Worm (Caenorhabditis elegans) whole organism, early embryonic: ENCODE measurements around the gene col-38.

Source experiments
- B0310.2 ChIP-seq: sonication (generic microtip); optimal IDR thresholded peaks from 2 replicates; lab custom pipeline; 2016; ENCODE audit warnings: mild to moderate bottlenecking, missing genetic modification characterization, missing compliant biosample characterization
- F13C5.2 ChIP-seq: sonication (generic microtip); optimal IDR thresholded peaks from 2 replicates; lab custom pipeline; 2017; ENCODE audit warnings: mild to moderate bottlenecking, missing genetic modification characterization, inconsistent platforms, missing compliant biosample characterization
- aly-1 ChIP-seq: sonication (generic microtip); optimal IDR thresholded peaks from 2 replicates; lab custom pipeline; 2016; ENCODE audit warnings: missing genetic modification characterization, missing compliant biosample characterization
- ama-1 ChIP-seq: fragments of 150-350 bp; optimal IDR thresholded peaks from 2 replicates; lab custom pipeline; 2014
- ceh-13 ChIP-seq: fragments of 200-800 bp; sonication (Bioruptor generic); optimal IDR thresholded peaks from 2 replicates; lab custom pipeline; 2018; ENCODE audit warnings: mild to moderate bottlenecking, missing genetic modification characterization, missing compliant biosample characterization
- ceh-36 ChIP-seq: sonication (generic microtip); optimal IDR thresholded peaks from 2 replicates; lab custom pipeline; 2016; ENCODE audit warnings: missing genetic modification characterization, inconsistent platforms, missing compliant biosample characterization
- ets-7 ChIP-seq: sonication (generic microtip); optimal IDR thresholded peaks from 2 replicates; lab custom pipeline; 2016; ENCODE audit warnings: missing genotype, missing genetic modification characterization, missing compliant biosample characterization
- flt-1 ChIP-seq: fragments of 200-800 bp; sonication (Bioruptor generic); IDR thresholded peaks from 2 replicates; pipeline ENCODE4 v1.3.6; 2022; ENCODE audit warnings: missing genetic modification characterization, missing compliant biosample characterization
- hmbx-1 ChIP-seq: sonication (generic microtip); optimal IDR thresholded peaks from 2 replicates; lab custom pipeline; 2016; ENCODE audit warnings: mild to moderate bottlenecking, missing genetic modification characterization, missing compliant biosample characterization
- hmg-4 ChIP-seq: fragments of 200-800 bp; sonication (Bioruptor generic); optimal IDR thresholded peaks from 2 replicates; lab custom pipeline; 2018; ENCODE audit warnings: mild to moderate bottlenecking, missing genetic modification characterization, missing compliant biosample characterization
- hnd-1 ChIP-seq: sonication (generic microtip); optimal IDR thresholded peaks from 2 replicates; lab custom pipeline; 2016; ENCODE audit warnings: missing genetic modification characterization, missing compliant biosample characterization
- pes-1 ChIP-seq: fragments of 200-800 bp; sonication (Bioruptor generic); IDR thresholded peaks from 2 replicates; pipeline ENCODE4 v1.3.6; 2022; ENCODE audit warnings: missing genetic modification reagents, missing genetic modification characterization, missing compliant biosample characterization
- scrt-1 ChIP-seq: fragments of 200-800 bp; sonication (Bioruptor generic); IDR thresholded peaks from 2 replicates; pipeline ENCODE4 v1.3.6; 2022; ENCODE audit warnings: missing genetic modification characterization, missing compliant biosample characterization
- sea-1 ChIP-seq: fragments of 200-800 bp; sonication (Bioruptor generic); conservative IDR thresholded peaks from 2 replicates; pipeline ENCODE4 v1.3.6; 2022; ENCODE audit warnings: missing genetic modification characterization, missing compliant biosample characterization
- tbx-11 ChIP-seq: fragments of 200-800 bp; sonication (Bioruptor generic); IDR thresholded peaks from 2 replicates; pipeline ENCODE4 v1.3.6; 2022; ENCODE audit warnings: missing genetic modification characterization, missing compliant biosample characterization
- tbx-37 ChIP-seq: fragments of 200-800 bp; sonication (Bioruptor generic); conservative IDR thresholded peaks from 2 replicates; pipeline ENCODE4 v1.3.6; 2022; ENCODE audit warnings: missing genetic modification reagents, missing genetic modification characterization, missing compliant biosample characterization
- tra-4 ChIP-seq: sonication (generic microtip); optimal IDR thresholded peaks from 2 replicates; lab custom pipeline; 2017; ENCODE audit warnings: missing genetic modification characterization, missing compliant biosample characterization

Gene col-38

ce11 chrII:8575184-8575583 is 6.3 kb upstream of the col-38 start, which contains the start of gene puf-5:
Gene puf-5, plus strand, starts transcription at chrII:8575541.
- TF ChIP-seq ets-7: no peak
- TF ChIP-seq tbx-11 (GFP tag; lab: Robert Waterston, UW): no peak
- no peak for TF ChIP-seq hmg-4 (GFP tag; lab: Kevin White, UChicago)
- TF ChIP-seq pes-1 (GFP tag; lab: Robert Waterston, UW): no peak
- no peak for TF ChIP-seq flt-1 (GFP tag; lab: Robert Waterston, UW)
- no peak for TF ChIP-seq B0310.2 (tag; lab: Kevin White, UChicago)
- no peak for TF ChIP-seq ama-1 (lab: Kevin White, UChicago)
- TF ChIP-seq ceh-13: no peak
- no peak for TF ChIP-seq tra-4 (tag; lab: Kevin White, UChicago)
- TF ChIP-seq tbx-37 (GFP tag; lab: Robert Waterston, UW): no peak
- TF ChIP-seq sea-1 (GFP tag; lab: Robert Waterston, UW): no peak
- TF ChIP-seq F13C5.2 (tag; lab: Kevin White, UChicago): no peak
- TF ChIP-seq aly-1 (tag; lab: Kevin White, UChicago): no peak
- no peak for TF ChIP-seq ceh-36 (tag; lab: Kevin White, UChicago)
- TF ChIP-seq scrt-1: no peak
- no peak for TF ChIP-seq hmbx-1 (tag; lab: Kevin White, UChicago)
- no peak for TF ChIP-seq hnd-1 (tag; lab: Kevin White, UChicago)

ce11 chrII:8573044-8573443 is 4.2 kb upstream of the col-38 start, which contains the start of gene F54C9.7:
Gene F54C9.7, plus strand, starts transcription at chrII:8573344.
- no peak for TF ChIP-seq pes-1 (GFP tag; lab: Robert Waterston, UW)
- TF ChIP-seq tra-4 (tag; lab: Kevin White, UChicago): no peak
- TF ChIP-seq tbx-37 (GFP tag; lab: Robert Waterston, UW): no peak
- TF ChIP-seq scrt-1: no peak
- no peak for TF ChIP-seq hnd-1 (tag; lab: Kevin White, UChicago)
- no peak for TF ChIP-seq aly-1 (tag; lab: Kevin White, UChicago)
- no peak for TF ChIP-seq sea-1 (GFP tag; lab: Robert Waterston, UW)
- TF ChIP-seq F13C5.2 (tag; lab: Kevin White, UChicago): no peak
- TF ChIP-seq ceh-13: no peak
- no peak for TF ChIP-seq ceh-36 (tag; lab: Kevin White, UChicago)
- TF ChIP-seq hmbx-1 (tag; lab: Kevin White, UChicago): no peak
- no peak for TF ChIP-seq hmg-4 (GFP tag; lab: Kevin White, UChicago)

ce11 chrII:8570977-8571376 is 2.1 kb upstream of the col-38 start, which contains the start of gene bcs-1:
Gene bcs-1, plus strand, starts transcription at chrII:8571085.
- TF ChIP-seq B0310.2 (tag; lab: Kevin White, UChicago): no peak

- TF ChIP-seq sea-1 (GFP tag; lab: Robert Waterston, UW) (0 out of 2 replicates have a peak, but pooled peaks have one; percentile 30), pes-1 (GFP tag; lab: Robert Waterston, UW) (no peak)
Observed at ce11 chrII:8568234-8568969, 486 bp downstream of the col-38 start.

ce11 chrII:8566806-8567266 is 2.1 kb downstream of the col-38 start, which contains the start of gene F54C9.3:
Gene F54C9.3, minus strand, starts transcription at chrII:8566856.
- no peak for TF ChIP-seq ceh-13
- TF ChIP-seq tbx-37 (GFP tag; lab: Robert Waterston, UW): no peak
- no peak for TF ChIP-seq F13C5.2 (tag; lab: Kevin White, UChicago)
- no peak for TF ChIP-seq ceh-36 (tag; lab: Kevin White, UChicago)
- no peak for TF ChIP-seq tra-4 (tag; lab: Kevin White, UChicago)
- TF ChIP-seq scrt-1: no peak
- TF ChIP-seq hnd-1 (tag; lab: Kevin White, UChicago): no peak
- TF ChIP-seq sea-1 (GFP tag; lab: Robert Waterston, UW): no peak

- TF ChIP-seq hmg-4 (GFP tag; lab: Kevin White, UChicago): no peak
- TF ChIP-seq ets-7: no peak
- TF ChIP-seq tra-4 (tag; lab: Kevin White, UChicago): no peak
- no peak for TF ChIP-seq hmbx-1 (tag; lab: Kevin White, UChicago)
- no peak for TF ChIP-seq hnd-1 (tag; lab: Kevin White, UChicago)
- TF ChIP-seq scrt-1: no peak
- TF ChIP-seq aly-1 (tag; lab: Kevin White, UChicago): no peak
- no peak for TF ChIP-seq tbx-11 (GFP tag; lab: Robert Waterston, UW)
- no peak for TF ChIP-seq tbx-37 (GFP tag; lab: Robert Waterston, UW)
Observed at ce11 chrII:8566039-8566438, 2.8 kb downstream of the col-38 start, which contains the start of gene stc-1. Gene stc-1, minus strand, starts transcription at chrII:8566139.

ce11 chrII:8562002-8562401 is 6.9 kb downstream of the col-38 start, which contains the start of gene F54C9.14:
Gene F54C9.14, plus strand, starts transcription at chrII:8562302.
- TF ChIP-seq hmbx-1 (tag; lab: Kevin White, UChicago): no peak
- TF ChIP-seq hmg-4 (GFP tag; lab: Kevin White, UChicago): no peak
- no peak for TF ChIP-seq ama-1 (lab: Kevin White, UChicago)
- no peak for TF ChIP-seq F13C5.2 (tag; lab: Kevin White, UChicago)
- TF ChIP-seq scrt-1: no peak
- no peak for TF ChIP-seq flt-1 (GFP tag; lab: Robert Waterston, UW)
- no peak for TF ChIP-seq tbx-37 (GFP tag; lab: Robert Waterston, UW)
- no peak for TF ChIP-seq sea-1 (GFP tag; lab: Robert Waterston, UW)
- TF ChIP-seq ets-7: no peak
- TF ChIP-seq hnd-1 (tag; lab: Kevin White, UChicago): no peak
- no peak for TF ChIP-seq pes-1 (GFP tag; lab: Robert Waterston, UW)
- no peak for TF ChIP-seq tbx-11 (GFP tag; lab: Robert Waterston, UW)
- no peak for TF ChIP-seq B0310.2 (tag; lab: Kevin White, UChicago)
- TF ChIP-seq ceh-13: no peak
- no peak for TF ChIP-seq ceh-36 (tag; lab: Kevin White, UChicago)
- TF ChIP-seq aly-1 (tag; lab: Kevin White, UChicago): no peak
